Fruit fly (Drosophila melanogaster) S2 (cell line): ENCODE measurements around the gene Sec16.

Experiments
- CG8478 ChIP-seq: fragments of >200 bp; optimal IDR thresholded peaks from 2 replicates; lab custom pipeline; 2018
- CTCF ChIP-seq, 2 experiments: fragments of >200 bp; optimal IDR thresholded peaks; 2 replicates each; lab custom pipeline; 2018

dm6 chrX:12654288-12654729 is 58.5 kb downstream of the Sec16 start:
- TF ChIP-seq CG8478 (lab: Kevin White, UChicago) (no peak), CTCF (optimal IDR thresholded peaks at IDR 0.05; lab: Kevin White, UChicago) (no peak)
